Fruit fly (Drosophila melanogaster) whole organism, embryonic: Measurements from ENCODE around the gene Pdfr.

Experiments
- ATbp ChIP-seq: fragments of 200-800 bp; sonication (Bioruptor generic); optimal IDR thresholded peaks from 2 replicates; lab custom pipeline; 2017; ENCODE audit warnings: missing biosample characterization, mild to moderate bottlenecking, missing genetic modification characterization, missing genetic modification reagents
- Atf3 ChIP-seq: fragments of 200-800 bp; sonication (Bioruptor generic); optimal IDR thresholded peaks from 3 replicates; lab custom pipeline; 2016; ENCODE audit warnings: missing biosample characterization, missing genetic modification characterization
- Bgb ChIP-seq: fragments of 200-800 bp; sonication (Bioruptor generic); IDR thresholded peaks from 2 replicates; pipeline ENCODE4 v1.3.6; 2022; ENCODE audit warnings: missing biosample characterization, missing genetic modification characterization; ENCODE audit not compliant: partially characterized antibody
- CG10543 ChIP-seq: fragments of 200-800 bp; sonication (Bioruptor generic); optimal IDR thresholded peaks from 3 replicates; lab custom pipeline; 2017; ENCODE audit warnings: missing biosample characterization, mild to moderate bottlenecking, missing genetic modification characterization, moderate library complexity
- CG11696 ChIP-seq: fragments of 200-800 bp; sonication (Bioruptor generic); IDR thresholded peaks from 2 replicates; pipeline ENCODE4 v1.3.6; 2022; ENCODE audit warnings: missing biosample characterization, missing genetic modification characterization
- CG1233 ChIP-seq: fragments of 200-800 bp; sonication (Bioruptor generic); optimal IDR thresholded peaks from 4 replicates; lab custom pipeline; 2018; ENCODE audit warnings: missing biosample characterization, mild to moderate bottlenecking, missing genetic modification characterization
- CG12769 ChIP-seq: fragments of 200-800 bp; sonication (Bioruptor generic); optimal IDR thresholded peaks from 2 replicates; lab custom pipeline; 2019; ENCODE audit warnings: missing biosample characterization, mild to moderate bottlenecking, missing genetic modification characterization, moderate library complexity
- CG15696 ChIP-seq: fragments of 200-800 bp; sonication (Bioruptor generic); optimal IDR thresholded peaks from 2 replicates; lab custom pipeline; 2019; ENCODE audit warnings: missing biosample characterization, mild to moderate bottlenecking, missing genetic modification characterization, moderate library complexity
- CG1603 ChIP-seq: fragments of 200-800 bp; sonication (Bioruptor generic); optimal IDR thresholded peaks from 2 replicates; lab custom pipeline; 2019; ENCODE audit warnings: missing biosample characterization, mild to moderate bottlenecking, missing genetic modification characterization, moderate library complexity
- CG17361 ChIP-seq: fragments of 200-800 bp; sonication (Bioruptor generic); IDR thresholded peaks from 3 replicates; pipeline ENCODE4 v1.3.6; 2022; ENCODE audit warnings: missing biosample characterization, missing genetic modification characterization
- CG18011 ChIP-seq: fragments of 200-800 bp; sonication (Bioruptor generic); optimal IDR thresholded peaks from 2 replicates; lab custom pipeline; 2017; ENCODE audit warnings: missing biosample characterization, missing genetic modification characterization, mild to moderate bottlenecking, moderate library complexity, missing genotype
- CG2678 ChIP-seq: fragments of 200-800 bp; sonication (Bioruptor generic); optimal IDR thresholded peaks from 3 replicates; lab custom pipeline; 2019; ENCODE audit warnings: missing biosample characterization, mild to moderate bottlenecking, missing genetic modification characterization, moderate library complexity
- CG32532 ChIP-seq: fragments of 200-800 bp; sonication (Bioruptor generic); IDR thresholded peaks from 2 replicates; pipeline ENCODE4 v1.3.6; 2022; ENCODE audit warnings: missing biosample characterization, missing genetic modification characterization
- CG34224 ChIP-seq: fragments of 200-800 bp; sonication (Bioruptor generic); IDR thresholded peaks from 3 replicates; pipeline ENCODE4 v1.3.6; 2022; ENCODE audit warnings: missing biosample characterization, missing genetic modification characterization; ENCODE audit not compliant: partially characterized antibody
- CG3726 ChIP-seq: fragments of 200-800 bp; sonication (Bioruptor generic); IDR thresholded peaks from 3 replicates; pipeline ENCODE4, ENCODE4 v1.3.6; 2022; ENCODE audit warnings: missing biosample characterization, missing genetic modification characterization
- CG42726 ChIP-seq: fragments of 200-800 bp; sonication (Bioruptor generic); IDR thresholded peaks from 2 replicates; pipeline ENCODE4 v1.3.6; 2022; ENCODE audit warnings: missing biosample characterization, missing genetic modification characterization; ENCODE audit not compliant: partially characterized antibody
- CG4617 ChIP-seq: fragments of 200-800 bp; sonication (Bioruptor generic); optimal IDR thresholded peaks from 3 replicates; lab custom pipeline; 2016; ENCODE audit warnings: missing biosample characterization, missing genetic modification characterization, borderline replicate concordance
- CG6175 ChIP-seq: fragments of 200-800 bp; sonication (Bioruptor generic); IDR thresholded peaks from 3 replicates; pipeline ENCODE4 v1.3.6; 2022; ENCODE audit warnings: missing biosample characterization, missing genetic modification characterization
- CG7372 ChIP-seq: fragments of 200-800 bp; sonication (Bioruptor generic); IDR thresholded peaks from 2 replicates; pipeline ENCODE4 v1.3.6; 2022; ENCODE audit warnings: missing biosample characterization, missing genetic modification characterization
- CG9215 ChIP-seq: fragments of 200-800 bp; sonication (Bioruptor generic); IDR thresholded peaks from 2 replicates; pipeline ENCODE4 v1.3.6; 2022; ENCODE audit warnings: missing biosample characterization, missing genetic modification characterization
- CG9727 ChIP-seq: fragments of 200-800 bp; sonication (Bioruptor generic); optimal IDR thresholded peaks from 3 replicates; lab custom pipeline; 2017; ENCODE audit warnings: missing biosample characterization, mild to moderate bottlenecking, missing genetic modification characterization
- CG9797 ChIP-seq: fragments of 200-800 bp; sonication (Bioruptor generic); optimal IDR thresholded peaks from 3 replicates; lab custom pipeline; 2018; ENCODE audit warnings: missing biosample characterization, mild to moderate bottlenecking, missing genetic modification characterization
- Dek ChIP-seq: fragments of 200-800 bp; sonication (Bioruptor generic); optimal IDR thresholded peaks from 3 replicates; lab custom pipeline; 2019; ENCODE audit warnings: missing biosample characterization, mild to moderate bottlenecking, missing genetic modification characterization, moderate library complexity
- Dll ChIP-seq: fragments of 200-800 bp; sonication (Bioruptor generic); IDR thresholded peaks from 4 replicates; pipeline ENCODE4 v1.3.6; 2022; ENCODE audit warnings: missing biosample characterization, missing genetic modification characterization; ENCODE audit not compliant: partially characterized antibody
- Drgx ChIP-seq: fragments of 200-800 bp; sonication (Bioruptor generic); IDR thresholded peaks from 2 replicates; pipeline ENCODE4 v1.3.6; 2022; ENCODE audit warnings: missing biosample characterization, missing genetic modification characterization
- MESR4 ChIP-seq: fragments of 200-800 bp; sonication (Bioruptor generic); optimal IDR thresholded peaks from 2 replicates; lab custom pipeline; 2018; ENCODE audit warnings: missing biosample characterization, mild to moderate bottlenecking, missing genetic modification characterization, moderate library complexity
- Meics ChIP-seq: fragments of 200-800 bp; sonication (Bioruptor generic); optimal IDR thresholded peaks from 2 replicates; lab custom pipeline; 2017; ENCODE audit warnings: missing biosample characterization, mild to moderate bottlenecking, missing genetic modification characterization
- Mes4 ChIP-seq: fragments of 200-800 bp; sonication (Bioruptor generic); optimal IDR thresholded peaks from 2 replicates; lab custom pipeline; 2016; ENCODE audit warnings: missing biosample characterization, missing genetic modification characterization
- Nf-YB ChIP-seq: fragments of 200-800 bp; sonication (Bioruptor generic); optimal IDR thresholded peaks from 3 replicates; lab custom pipeline; 2019; ENCODE audit warnings: missing biosample characterization, mild to moderate bottlenecking, missing genetic modification characterization, moderate library complexity
- Rfx ChIP-seq: fragments of 200-800 bp; sonication (Bioruptor generic); IDR thresholded peaks from 2 replicates; pipeline ENCODE4 v1.3.6; 2022; ENCODE audit warnings: missing biosample characterization, missing genetic modification characterization
- Six4 ChIP-seq: fragments of 200-800 bp; sonication (Bioruptor generic); optimal IDR thresholded peaks from 2 replicates; lab custom pipeline; 2016; ENCODE audit warnings: missing biosample characterization, missing genetic modification characterization
- Spps ChIP-seq: fragments of 200-800 bp; sonication (Bioruptor generic); optimal IDR thresholded peaks from 2 replicates; lab custom pipeline; 2018; ENCODE audit warnings: missing biosample characterization, mild to moderate bottlenecking, missing genetic modification characterization
- Stat92E ChIP-seq, 3 experiments: fragments of >200 bp in 2 of 3; fragments of 200-800 bp in 1 of 3; sonication (Bioruptor generic) in 1 of 3; optimal IDR thresholded peaks; 2 replicates each; lab custom pipeline; 2017 to 2019; ENCODE audit warnings: missing biosample characterization in 3 of 3, missing genetic modification characterization in 3 of 3, mild to moderate bottlenecking in 1 of 3, moderate library complexity in 1 of 3
- bsh ChIP-seq, 2 experiments: fragments of 200-800 bp; sonication (Bioruptor generic); optimal IDR thresholded peaks; 2 replicates each; lab custom pipeline; 2017 to 2018; ENCODE audit warnings: mild to moderate bottlenecking in 2 of 2, missing biosample characterization in 2 of 2, missing genetic modification characterization in 2 of 2, moderate library complexity in 1 of 2
- cato ChIP-seq: fragments of 200-800 bp; sonication (Bioruptor generic); optimal IDR thresholded peaks from 2 replicates; lab custom pipeline; 2016; ENCODE audit warnings: missing biosample characterization, missing genetic modification characterization, borderline replicate concordance
- chn ChIP-seq: fragments of 200-800 bp; sonication (Bioruptor generic); optimal IDR thresholded peaks from 2 replicates; lab custom pipeline; 2016; ENCODE audit warnings: missing biosample characterization, missing genetic modification characterization
- dimm ChIP-seq: fragments of 200-800 bp; sonication (Bioruptor generic); IDR thresholded peaks from 2 replicates; pipeline ENCODE4 v1.3.6; 2022; ENCODE audit warnings: missing biosample characterization, missing genetic modification characterization
- dm ChIP-seq: fragments of 200-800 bp; sonication (Bioruptor generic); optimal IDR thresholded peaks from 3 replicates; lab custom pipeline; 2016; ENCODE audit warnings: missing biosample characterization, missing genetic modification characterization
- fru ChIP-seq: fragments of >200 bp; optimal IDR thresholded peaks from 2 replicates; lab custom pipeline; 2017
- grau ChIP-seq: fragments of 200-800 bp; optimal IDR thresholded peaks from 3 replicates; lab custom pipeline; 2019; ENCODE audit warnings: missing biosample characterization, mild to moderate bottlenecking, missing genetic modification characterization, moderate library complexity
- gsb ChIP-seq: fragments of 200-800 bp; sonication (Bioruptor generic); IDR thresholded peaks from 2 replicates; pipeline ENCODE4 v1.3.6; 2022; ENCODE audit warnings: missing biosample characterization, missing genetic modification characterization
- hkb ChIP-seq, 2 experiments: fragments of 200-800 bp in 1 of 2; fragments of >200 bp in 1 of 2; sonication (Bioruptor generic) in 1 of 2; IDR thresholded peaks in 1 of 2; optimal IDR thresholded peaks in 1 of 2; 2 replicates each; pipeline versions ENCODE4 v1.3.6 to Lab custom; 2017 to 2022; ENCODE audit warnings: missing biosample characterization in 1 of 2, missing genetic modification characterization in 1 of 2
- lbe ChIP-seq: fragments of 200-800 bp; sonication (Bioruptor generic); optimal IDR thresholded peaks from 2 replicates; lab custom pipeline; 2016; ENCODE audit warnings: missing biosample characterization, mild to moderate bottlenecking, missing genetic modification characterization
- nau ChIP-seq: fragments of 200-800 bp; sonication (Bioruptor generic); optimal IDR thresholded peaks from 3 replicates; lab custom pipeline; 2017; ENCODE audit warnings: missing biosample characterization, mild to moderate bottlenecking, missing genetic modification characterization, missing genetic modification reagents
- pb ChIP-seq: fragments of 200-800 bp; sonication (Bioruptor generic); optimal IDR thresholded peaks from 3 replicates; lab custom pipeline; 2016; ENCODE audit warnings: missing biosample characterization, missing genetic modification characterization
- stc ChIP-seq: fragments of 200-800 bp; sonication (Bioruptor generic); IDR thresholded peaks from 2 replicates; pipeline ENCODE4 v1.3.6; 2022; ENCODE audit warnings: missing biosample characterization, missing genetic modification characterization
- tx ChIP-seq: fragments of 200-800 bp; sonication (Bioruptor generic); optimal IDR thresholded peaks from 2 replicates; lab custom pipeline; 2016; ENCODE audit warnings: missing biosample characterization, missing genetic modification characterization
- zfh1 ChIP-seq: fragments of 200-800 bp; sonication (Bioruptor generic); IDR thresholded peaks from 3 replicates; pipeline ENCODE4 v1.3.6; 2022; ENCODE audit warnings: missing biosample characterization, missing genetic modification characterization
- zfh2 ChIP-seq: fragments of 200-800 bp; sonication (Bioruptor generic); optimal IDR thresholded peaks from 2 replicates; lab custom pipeline; 2016; ENCODE audit warnings: missing biosample characterization, missing genetic modification characterization

The Pdfr gene

DNA sequence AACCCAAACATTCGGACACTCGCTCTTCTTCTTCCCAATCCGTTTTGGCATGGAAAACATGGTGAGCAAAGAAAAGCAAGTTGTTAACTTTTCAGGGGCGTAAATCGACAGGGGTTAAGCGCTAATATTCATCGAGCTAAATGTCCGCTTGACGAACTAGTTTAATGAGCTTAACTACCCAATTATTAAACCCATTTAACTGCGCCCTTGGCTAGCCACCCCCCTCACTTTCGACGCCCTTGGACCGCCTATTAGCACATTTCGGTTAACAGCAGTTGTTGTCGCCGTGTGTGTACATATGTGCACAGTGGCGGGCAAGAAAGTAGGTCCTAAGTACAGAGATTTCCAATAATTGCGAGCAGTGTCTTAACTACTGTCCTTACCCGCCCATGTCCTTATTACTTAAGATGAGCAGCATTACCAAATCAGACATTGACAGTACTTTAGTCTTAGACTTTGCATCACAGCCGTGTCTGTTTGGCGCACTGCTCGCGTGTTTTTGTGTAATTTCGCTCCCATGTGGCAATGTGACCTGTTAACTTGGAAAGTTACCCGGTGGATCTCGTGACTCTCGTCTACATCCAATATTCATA lies 37.5 kb downstream of the Pdfr start (continued):
- TF ChIP-seq CG18011 (peak; percentile 80), Bgb (no peak), Dek (peak; percentile 91), gsb (GFP tag; lab: Robert Waterston, UW) (peak; percentile 92), Six4 (peak; percentile 76), fru (lab: Kevin White, UChicago) (no peak), CG2678 (peak; percentile 91), grau (tag; lab: Kevin White, UChicago) (peak; percentile 90), CG1233 (GFP tag; lab: Kevin White, UChicago) (peak; percentile 78), CG17361 (GFP tag; lab: Robert Waterston, UW) (peak; percentile 87), lbe (GFP tag; lab: Kevin White, UChicago) (peak; percentile 91), cato (peak; percentile 66), tx (peak; percentile 92), Dll (GFP tag; lab: Robert Waterston, UW) (no peak), dm (GFP tag; lab: Kevin White, UChicago) (peak; percentile 87), CG7372 (GFP tag; lab: Robert Waterston, UW) (peak; percentile 90), CG10543 (GFP tag; lab: Kevin White, UChicago) (peak; percentile 16), Mes4 (GFP tag; lab: Kevin White, UChicago) (peak; percentile 80), stc (GFP tag; lab: Robert Waterston, UW) (peak; percentile 92), CG3726 (GFP tag; lab: Robert Waterston, UW) (no peak; the same call in 1 of the 3 replicates), ATbp (GFP tag; lab: Kevin White, UChicago) (peak; percentile 88), dimm (GFP tag; lab: Robert Waterston, UW) (peak; percentile 77), CG9215 (GFP tag; lab: Robert Waterston, UW) (peak; percentile 94), CG12769 (tag; lab: Kevin White, UChicago) (peak; percentile 99), CG11696 (GFP tag; lab: Robert Waterston, UW) (peak; percentile 94), pb (peak; percentile 89), CG4617 (GFP tag; lab: Kevin White, UChicago) (peak; percentile 77), CG1603 (tag; lab: Kevin White, UChicago) (peak; percentile 93), zfh1 (GFP tag; lab: Robert Waterston, UW) (peak; percentile 96), MESR4 (GFP tag; lab: Kevin White, UChicago) (peak; percentile 32), Meics (peak; percentile 94), zfh2 (GFP tag; lab: Kevin White, UChicago) (peak; percentile 98), CG42726 (GFP tag; lab: Robert Waterston, UW) (no peak), CG9727 (GFP tag; lab: Kevin White, UChicago) (peak; percentile 89), nau (GFP tag; lab: Kevin White, UChicago) (peak; percentile 76), Rfx (GFP tag; lab: Robert Waterston, UW) (peak; percentile 99), Spps (tag; lab: Kevin White, UChicago) (peak; percentile 45), Drgx (GFP tag; lab: Robert Waterston, UW) (peak; percentile 97), Nf-YB (GFP tag; lab: Kevin White, UChicago) (peak; percentile 54), CG34224 (GFP tag; lab: Robert Waterston, UW) (no peak), CG6175 (GFP tag; lab: Robert Waterston, UW) (peak; percentile 95), Atf3 (GFP tag; lab: Kevin White, UChicago) (peak; percentile 83), bsh (GFP tag; optimal IDR thresholded peaks at IDR 0.05; lab: Kevin White, UChicago) (peak; percentile 51 to 83), Stat92E (GFP tag; optimal IDR thresholded peaks at IDR 0.05; lab: Kevin White, UChicago) (no peak), CG9797 (GFP tag; lab: Kevin White, UChicago) (peak; percentile 0), CG15696 (peak; percentile 52), CG32532 (peak; percentile 97), chn (peak; percentile 87), hkb (optimal IDR thresholded peaks at IDR 0.05; lab: Kevin White, UChicago) (no peak), hkb (GFP tag; IDR thresholded peaks at IDR 0.05; lab: Robert Waterston, UW) (peak; percentile 91)
